Worm (Caenorhabditis elegans) whole organism, L1 larva: ENCODE measurements around the gene M03A1.3.

ENCODE experiments used
- C04F5.9 ChIP-seq: sonication (generic microtip); optimal IDR thresholded peaks from 2 replicates; lab custom pipeline; 2016; ENCODE audit warnings: missing genetic modification characterization, missing compliant biosample characterization
- F16B12.6 ChIP-seq: fragments of 150-350 bp; optimal IDR thresholded peaks from 2 replicates; lab custom pipeline; 2014; ENCODE audit warnings: missing biosample characterization, missing genetic modification characterization
- alr-1 ChIP-seq: fragments of 200-800 bp; sonication (Bioruptor generic); optimal IDR thresholded peaks from 2 replicates; lab custom pipeline; 2018; ENCODE audit warnings: borderline replicate concordance, mild to moderate bottlenecking, missing genetic modification characterization, missing compliant biosample characterization
- aly-2 ChIP-seq: fragments of 150-350 bp; optimal IDR thresholded peaks from 2 replicates; lab custom pipeline; 2014; ENCODE audit warnings: missing biosample characterization, missing genetic modification characterization
- blmp-1 ChIP-seq: fragments of 150-350 bp; optimal IDR thresholded peaks from 2 replicates; lab custom pipeline; 2014; ENCODE audit warnings: missing biosample characterization, missing genetic modification characterization
- ceh-63 ChIP-seq: fragments of 200-800 bp; sonication (Bioruptor generic); optimal IDR thresholded peaks from 2 replicates; lab custom pipeline; 2018; ENCODE audit warnings: mild to moderate bottlenecking, missing genetic modification characterization, missing compliant biosample characterization
- ceh-90 ChIP-seq: sonication (generic microtip); optimal IDR thresholded peaks from 2 replicates; lab custom pipeline; 2016; ENCODE audit warnings: missing genetic modification characterization, missing compliant biosample characterization
- ces-1 ChIP-seq: fragments of 150-350 bp; optimal IDR thresholded peaks from 2 replicates; lab custom pipeline; 2014; ENCODE audit warnings: missing biosample characterization, missing genetic modification reagents, missing genetic modification characterization
- dpl-1 ChIP-seq, 3 experiments: fragments of 150-350 bp in 2 of 3; sonication (generic microtip) in 1 of 3; optimal IDR thresholded peaks; 2 replicates each; lab custom pipeline; 2014 to 2017; ENCODE audit warnings: missing biosample characterization in 3 of 3, missing genetic modification characterization in 3 of 3, missing genetic modification reagents in 3 of 3
- dsc-1 ChIP-seq: sonication (generic microtip); optimal IDR thresholded peaks from 2 replicates; lab custom pipeline; 2016; ENCODE audit warnings: mild to moderate bottlenecking, missing genetic modification characterization, missing compliant biosample characterization
- efl-1 ChIP-seq, 4 experiments: fragments of 150-350 bp; optimal IDR thresholded peaks in 3 of 4; peaks in 1 of 4; 1 replicate in 1 of 4; 2 replicates in 3 of 4; lab custom pipeline; 2014; ENCODE audit warnings: missing biosample characterization in 2 of 4, missing genetic modification characterization in 2 of 4, missing genetic modification reagents in 2 of 4
- fkh-8 ChIP-seq: sonication (generic microtip); optimal IDR thresholded peaks from 2 replicates; lab custom pipeline; 2016; ENCODE audit warnings: mild to moderate bottlenecking, missing genetic modification characterization, missing compliant biosample characterization
- fos-1 ChIP-seq: fragments of 150-350 bp; optimal IDR thresholded peaks from 2 replicates; lab custom pipeline; 2014; ENCODE audit warnings: missing biosample characterization, missing genetic modification characterization
- lin-13 ChIP-seq: fragments of 150-350 bp; optimal IDR thresholded peaks from 2 replicates; lab custom pipeline; 2014; ENCODE audit warnings: missing biosample characterization, missing genetic modification reagents, missing genetic modification characterization
- lin-14 ChIP-seq: fragments of 200-800 bp; sonication (Bioruptor generic); optimal IDR thresholded peaks from 2 replicates; lab custom pipeline; 2018; ENCODE audit warnings: mild to moderate bottlenecking, missing genetic modification characterization, moderate library complexity, missing compliant biosample characterization
- lin-15B ChIP-seq: fragments of 150-350 bp; sonication (generic microtip); optimal IDR thresholded peaks from 3 replicates; lab custom pipeline; 2014; ENCODE audit warnings: missing biosample characterization, missing genetic modification characterization
- lin-39 ChIP-seq: fragments of 150-350 bp; optimal IDR thresholded peaks from 2 replicates; lab custom pipeline; 2014; ENCODE audit warnings: missing biosample characterization, missing genetic modification reagents, missing genetic modification characterization
- lir-3 ChIP-seq: sonication (generic microtip); optimal IDR thresholded peaks from 2 replicates; lab custom pipeline; 2016; ENCODE audit warnings: mild to moderate bottlenecking, missing genetic modification characterization, moderate library complexity, missing compliant biosample characterization; ENCODE audit not compliant: poor library complexity
- lsy-2 ChIP-seq, 2 experiments: fragments of 150-350 bp; optimal IDR thresholded peaks; 2 replicates each; lab custom pipeline; 2014; ENCODE audit warnings: missing biosample characterization in 2 of 2, missing genetic modification characterization in 2 of 2
- mab-9 ChIP-seq: fragments of 200-800 bp; sonication (Bioruptor generic); IDR thresholded peaks from 2 replicates; pipeline ENCODE4 v1.3.6; 2022; ENCODE audit warnings: missing genetic modification reagents, missing genetic modification characterization, missing compliant biosample characterization
- mef-2 ChIP-seq: fragments of 150-350 bp; optimal IDR thresholded peaks from 2 replicates; lab custom pipeline; 2014; ENCODE audit warnings: missing biosample characterization, missing genetic modification characterization
- nhr-19 ChIP-seq: fragments of 200-800 bp; sonication (Bioruptor generic); conservative IDR thresholded peaks from 2 replicates; pipeline ENCODE4 v1.3.6; 2022; ENCODE audit warnings: missing genetic modification characterization, missing compliant biosample characterization
- nhr-20 ChIP-seq: sonication (generic microtip); optimal IDR thresholded peaks from 2 replicates; lab custom pipeline; 2016; ENCODE audit warnings: mild to moderate bottlenecking, missing genetic modification characterization, missing compliant biosample characterization
- nhr-47 ChIP-seq: sonication (generic microtip); optimal IDR thresholded peaks from 2 replicates; lab custom pipeline; 2016; ENCODE audit warnings: mild to moderate bottlenecking, missing genetic modification characterization, moderate library complexity, missing compliant biosample characterization
- nhr-71 ChIP-seq: sonication (generic microtip); optimal IDR thresholded peaks from 2 replicates; lab custom pipeline; 2016; ENCODE audit warnings: mild to moderate bottlenecking, missing genetic modification characterization, moderate library complexity, missing compliant biosample characterization
- nhr-84 ChIP-seq: sonication (generic microtip); optimal IDR thresholded peaks from 2 replicates; lab custom pipeline; 2017; ENCODE audit warnings: missing biosample characterization, missing genetic modification characterization
- nhr-85 ChIP-seq: sonication (generic microtip); peaks from one replicate; lab custom pipeline; 2016; ENCODE audit warnings: missing genetic modification characterization, inconsistent platforms, missing compliant biosample characterization
- pag-3 ChIP-seq: sonication (generic microtip); optimal IDR thresholded peaks from 2 replicates; lab custom pipeline; 2017; ENCODE audit warnings: missing genetic modification characterization, mild to moderate bottlenecking, missing compliant biosample characterization, antibody characterized with exemption, borderline replicate concordance; ENCODE audit not compliant: insufficient read depth
- pax-3 ChIP-seq: fragments of 200-800 bp; sonication (Bioruptor generic); optimal IDR thresholded peaks from 2 replicates; lab custom pipeline; 2018; ENCODE audit warnings: mild to moderate bottlenecking, missing genetic modification characterization, moderate library complexity, missing compliant biosample characterization
- rnt-1 ChIP-seq: sonication (generic microtip); optimal IDR thresholded peaks from 2 replicates; lab custom pipeline; 2016; ENCODE audit warnings: mild to moderate bottlenecking, missing genetic modification characterization, moderate library complexity, missing compliant biosample characterization
- snpc-4 ChIP-seq: fragments of 150-350 bp; optimal IDR thresholded peaks from 2 replicates; lab custom pipeline; 2014; ENCODE audit warnings: missing biosample characterization, missing genetic modification characterization
- snu-23 ChIP-seq: sonication (generic microtip); optimal IDR thresholded peaks from 2 replicates; lab custom pipeline; 2016; ENCODE audit warnings: missing genetic modification characterization, missing compliant biosample characterization
- sup-37 ChIP-seq: fragments of 200-800 bp; sonication (Bioruptor generic); optimal IDR thresholded peaks from 2 replicates; lab custom pipeline; 2018; ENCODE audit warnings: mild to moderate bottlenecking, missing genetic modification characterization, missing compliant biosample characterization
- swsn-7 ChIP-seq: sonication (generic microtip); optimal IDR thresholded peaks from 2 replicates; lab custom pipeline; 2016; ENCODE audit warnings: missing genetic modification characterization, missing compliant biosample characterization
- tbx-2 ChIP-seq: sonication (generic microtip); optimal IDR thresholded peaks from 2 replicates; lab custom pipeline; 2016; ENCODE audit warnings: missing genetic modification characterization, missing compliant biosample characterization
- tlp-1 ChIP-seq: fragments of 150-350 bp; optimal IDR thresholded peaks from 2 replicates; lab custom pipeline; 2014; ENCODE audit warnings: missing biosample characterization, missing genetic modification characterization
- unc-130 ChIP-seq: fragments of 150-350 bp; optimal IDR thresholded peaks from 2 replicates; lab custom pipeline; 2017; ENCODE audit warnings: missing biosample characterization, missing genetic modification characterization, inconsistent platforms
- unc-86 ChIP-seq: sonication (generic microtip); optimal IDR thresholded peaks from 2 replicates; lab custom pipeline; 2016; ENCODE audit warnings: missing genetic modification characterization, missing compliant biosample characterization
- unc-98 ChIP-seq: fragments of 200-800 bp; sonication (Bioruptor generic); IDR thresholded peaks from 2 replicates; pipeline ENCODE4 v1.3.6; 2022; ENCODE audit warnings: missing genetic modification characterization, missing compliant biosample characterization
- vab-15 ChIP-seq: sonication (generic microtip); optimal IDR thresholded peaks from 2 replicates; lab custom pipeline; 2017; ENCODE audit warnings: missing genotype, mild to moderate bottlenecking, missing genetic modification characterization, missing compliant biosample characterization
- xbp-1 ChIP-seq: sonication (generic microtip); optimal IDR thresholded peaks from 2 replicates; lab custom pipeline; 2016; ENCODE audit warnings: missing genetic modification characterization, missing compliant biosample characterization
- zag-1 ChIP-seq: fragments of 150-350 bp; optimal IDR thresholded peaks from 2 replicates; lab custom pipeline; 2014; ENCODE audit warnings: missing biosample characterization, missing genetic modification characterization
- ztf-11 ChIP-seq, 2 experiments: sonication (generic microtip); optimal IDR thresholded peaks; 2 replicates each; lab custom pipeline; 2016 to 2017; ENCODE audit warnings: missing genetic modification characterization in 2 of 2, missing biosample characterization in 1 of 2, missing compliant biosample characterization in 1 of 2
- ztf-4 ChIP-seq: fragments of 150-350 bp; optimal IDR thresholded peaks from 2 replicates; lab custom pipeline; 2014; ENCODE audit warnings: missing biosample characterization, missing genetic modification characterization

Gene M03A1.3

DNA sequence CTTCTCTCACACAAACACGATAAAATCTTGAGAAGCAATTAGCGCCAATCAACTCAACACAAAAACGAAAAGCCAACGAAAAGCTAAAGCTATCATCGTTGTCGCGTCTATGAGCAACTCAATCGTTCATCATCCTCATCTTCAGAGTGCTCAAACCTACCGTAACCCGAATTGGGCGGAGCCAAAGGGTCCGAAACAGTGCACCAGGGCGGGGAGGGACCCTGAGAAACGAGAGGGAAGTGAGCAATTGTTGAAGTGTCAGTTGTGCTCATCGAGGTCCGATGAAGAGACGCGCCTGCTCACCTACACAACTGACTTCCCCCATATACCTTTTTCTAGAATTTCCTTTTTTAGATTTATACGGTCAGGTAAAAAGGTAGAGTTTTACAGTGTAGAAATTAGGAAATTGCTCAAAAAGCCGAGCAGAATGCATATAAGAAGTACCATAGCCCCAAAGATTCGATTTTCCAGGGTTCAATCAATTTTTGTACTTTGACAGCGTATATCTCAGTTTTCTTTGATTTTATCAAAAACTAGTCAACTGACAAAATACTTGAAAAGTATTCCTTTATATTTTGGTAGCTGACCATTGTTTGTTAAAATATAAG is 39.2 kb upstream of the M03A1.3 start, which contains the start of gene hlh-1:
hlh-1 (plus strand) TSS at position 275 of the 608 bp plus-strand sequence.
- TF ChIP-seq lin-13 (GFP tag; lab: Kevin White, UChicago) (peak; percentile 4), pag-3 (tag; lab: Kevin White, UChicago) (no peak), ceh-63 (no peak), nhr-84 (no peak), nhr-20 (peak; percentile 21), xbp-1 (tag; lab: Kevin White, UChicago) (no peak), efl-1 (optimal IDR thresholded peaks at IDR 0.05; lab: Kevin White, UChicago) (peak; percentile 16 to 18), efl-1 (GFP tag; optimal IDR thresholded peaks at IDR 0.05 in 1 of 2; lab: Kevin White, UChicago) (no peak), rnt-1 (tag; lab: Kevin White, UChicago) (peak; percentile 82), lin-15B (no peak), fkh-8 (no peak), blmp-1 (tag; lab: Kevin White, UChicago) (no peak), unc-98 (GFP tag; lab: Robert Waterston, UW) (no peak), tbx-2 (tag; lab: Kevin White, UChicago) (peak; percentile 18), lin-14 (GFP tag; lab: Kevin White, UChicago) (peak; percentile 72), lir-3 (tag; lab: Kevin White, UChicago) (no peak), C04F5.9 (tag; lab: Kevin White, UChicago) (no peak), ceh-90 (no peak), dpl-1 (GFP tag; optimal IDR thresholded peaks at IDR 0.05; lab: Kevin White, UChicago) (no peak), swsn-7 (tag; lab: Kevin White, UChicago) (peak; percentile 23), dsc-1 (tag; lab: Kevin White, UChicago) (no peak), tlp-1 (tag; lab: Kevin White, UChicago) (no peak), mab-9 (GFP tag; lab: Robert Waterston, UW) (no peak), alr-1 (tag; lab: Kevin White, UChicago) (no peak), nhr-47 (tag; lab: Kevin White, UChicago) (no peak), zag-1 (tag; lab: Kevin White, UChicago) (no peak), nhr-19 (peak; percentile 57), ztf-11 (tag; optimal IDR thresholded peaks at IDR 0.05; lab: Kevin White, UChicago) (no peak), fos-1 (tag; lab: Kevin White, UChicago) (no peak), ces-1 (GFP tag; lab: Kevin White, UChicago) (no peak), lsy-2 (tag; optimal IDR thresholded peaks at IDR 0.05; lab: Kevin White, UChicago) (peak; percentile 77 to 94), aly-2 (tag; lab: Kevin White, UChicago) (no peak), vab-15 (tag; lab: Kevin White, UChicago) (peak; percentile 31), nhr-71 (tag; lab: Kevin White, UChicago) (peak; percentile 79), sup-37 (GFP tag; lab: Kevin White, UChicago) (no peak), nhr-85 (no peak), unc-130 (tag; lab: Kevin White, UChicago) (peak; percentile 15), unc-86 (tag; lab: Kevin White, UChicago) (no peak), F16B12.6 (tag; lab: Kevin White, UChicago) (no peak), pax-3 (tag; lab: Kevin White, UChicago) (no peak), mef-2 (no peak), ztf-4 (tag; lab: Kevin White, UChicago) (no peak), snu-23 (GFP tag; lab: Kevin White, UChicago) (peak; percentile 53), snpc-4 (tag; lab: Kevin White, UChicago) (no peak), lin-39 (tag; lab: Kevin White, UChicago) (no peak)
